Worm (Caenorhabditis elegans) whole organism, L4 larva: ENCODE data around the gene cyp-33C8.

Experiments used
- F10B5.3 ChIP-seq: sonication (generic microtip); optimal IDR thresholded peaks from 2 replicates; lab custom pipeline; 2016; ENCODE audit warnings: mild to moderate bottlenecking, missing genetic modification characterization, missing compliant biosample characterization
- R02D3.7 ChIP-seq: fragments of 150-350 bp; sonication (generic microtip); optimal IDR thresholded peaks from 3 replicates; lab custom pipeline; 2014; ENCODE audit warnings: missing biosample characterization, missing genetic modification characterization
- T26A8.4 ChIP-seq: fragments of 200-800 bp; sonication (Bioruptor generic); IDR thresholded peaks from 2 replicates; pipeline ENCODE4 v1.3.6; 2022; ENCODE audit warnings: missing genetic modification characterization, missing compliant biosample characterization
- Y75B8A.6 ChIP-seq: fragments of 200-800 bp; sonication (Bioruptor generic); IDR thresholded peaks from 2 replicates; pipeline ENCODE4 v1.3.6; 2022; ENCODE audit warnings: missing genetic modification reagents, missing genetic modification characterization, missing compliant biosample characterization
- aha-1 ChIP-seq: fragments of 150-350 bp; peaks from one replicate; lab custom pipeline; 2014; ENCODE audit warnings: missing biosample characterization, missing genetic modification characterization
- arid-1 ChIP-seq: fragments of 200-800 bp; sonication (Bioruptor generic); conservative IDR thresholded peaks from 2 replicates; pipeline ENCODE4 v1.3.6; 2022; ENCODE audit warnings: missing genetic modification reagents, missing genetic modification characterization, missing compliant biosample characterization
- attf-4 ChIP-seq: sonication (generic microtip); optimal IDR thresholded peaks from 3 replicates; lab custom pipeline; 2017; ENCODE audit warnings: missing biosample characterization, missing genetic modification characterization
- cey-2 ChIP-seq: sonication (generic microtip); optimal IDR thresholded peaks from 3 replicates; lab custom pipeline; 2017; ENCODE audit warnings: missing genetic modification characterization, mild to moderate bottlenecking, missing compliant biosample characterization, antibody characterized with exemption, borderline replicate concordance; ENCODE audit not compliant: insufficient read depth
- daf-19 ChIP-seq: fragments of 200-800 bp; sonication (Bioruptor generic); conservative IDR thresholded peaks from 2 replicates; pipeline ENCODE4 v1.3.6; 2022; ENCODE audit warnings: missing genetic modification characterization, missing compliant biosample characterization
- dmd-6 ChIP-seq: fragments of 200-800 bp; sonication (Bioruptor generic); IDR thresholded peaks from 2 replicates; pipeline ENCODE4 v1.3.6; 2022; ENCODE audit warnings: missing genetic modification reagents, missing genetic modification characterization, missing compliant biosample characterization
- dmd-8 ChIP-seq: fragments of 200-800 bp; sonication (Bioruptor generic); IDR thresholded peaks from 2 replicates; pipeline ENCODE4 v1.3.6; 2022; ENCODE audit warnings: missing genetic modification characterization, missing compliant biosample characterization
- duxl-1 ChIP-seq: sonication (generic microtip); optimal IDR thresholded peaks from 2 replicates; lab custom pipeline; 2016; ENCODE audit warnings: mild to moderate bottlenecking, missing genetic modification characterization, moderate library complexity, missing compliant biosample characterization; ENCODE audit not compliant: poor library complexity
- dve-1 ChIP-seq: sonication (generic microtip); optimal IDR thresholded peaks from 2 replicates; lab custom pipeline; 2017; ENCODE audit warnings: antibody characterized with exemption, mild to moderate bottlenecking, missing genetic modification characterization, missing compliant biosample characterization; ENCODE audit not compliant: insufficient read depth
- gei-8 ChIP-seq: fragments of 200-800 bp; sonication (Bioruptor generic); optimal IDR thresholded peaks from 2 replicates; lab custom pipeline; 2018; ENCODE audit warnings: mild to moderate bottlenecking, missing genetic modification characterization, missing compliant biosample characterization
- hif-1 ChIP-seq, 2 experiments: sonication (generic microtip); optimal IDR thresholded peaks; 2 replicates each; lab custom pipeline; 2016 to 2017; ENCODE audit warnings: missing compliant biosample characterization in 2 of 2, missing genetic modification characterization in 2 of 2, missing genetic modification reagents in 2 of 2, missing genotype in 2 of 2, mild to moderate bottlenecking in 1 of 2
- hmg-1.1 ChIP-seq: fragments of 200-800 bp; sonication (Bioruptor generic); IDR thresholded peaks from 2 replicates; pipeline ENCODE4 v1.3.6; 2022; ENCODE audit warnings: missing genetic modification reagents, missing genetic modification characterization, missing compliant biosample characterization
- lin-15B ChIP-seq: fragments of 150-350 bp; sonication (generic microtip); optimal IDR thresholded peaks from 3 replicates; lab custom pipeline; 2014; ENCODE audit warnings: missing biosample characterization, missing genetic modification characterization
- lir-3 ChIP-seq: sonication (generic microtip); optimal IDR thresholded peaks from 2 replicates; lab custom pipeline; 2016; ENCODE audit warnings: mild to moderate bottlenecking, missing genetic modification characterization, missing compliant biosample characterization
- madf-9 ChIP-seq: fragments of 200-800 bp; sonication (Bioruptor generic); conservative IDR thresholded peaks from 2 replicates; pipeline ENCODE4 v1.3.6; 2022; ENCODE audit warnings: missing genetic modification reagents, missing genetic modification characterization, missing compliant biosample characterization
- mes-2 ChIP-seq: sonication (generic microtip); optimal IDR thresholded peaks from 2 replicates; lab custom pipeline; 2016; ENCODE audit warnings: missing genotype, mild to moderate bottlenecking, missing genetic modification characterization, missing compliant biosample characterization; ENCODE audit not compliant: poor library complexity, severe bottlenecking
- mxl-2 ChIP-seq: fragments of 200-800 bp; sonication (Bioruptor generic); conservative IDR thresholded peaks from 2 replicates; pipeline ENCODE4 v1.3.6; 2022; ENCODE audit warnings: missing genetic modification reagents, missing genetic modification characterization, missing compliant biosample characterization
- nhr-102 ChIP-seq: sonication (generic microtip); optimal IDR thresholded peaks from 2 replicates; lab custom pipeline; 2016; ENCODE audit warnings: mild to moderate bottlenecking, missing genetic modification characterization, moderate library complexity, missing compliant biosample characterization
- nhr-111 ChIP-seq: fragments of 200-800 bp; sonication (Bioruptor generic); optimal IDR thresholded peaks from 2 replicates; lab custom pipeline; 2018; ENCODE audit warnings: mild to moderate bottlenecking, missing genetic modification characterization, missing compliant biosample characterization
- nhr-28 ChIP-seq: fragments of 150-350 bp; optimal IDR thresholded peaks from 2 replicates; lab custom pipeline; 2014; ENCODE audit warnings: missing biosample characterization, missing genetic modification characterization
- nhr-77 ChIP-seq: fragments of 150-350 bp; optimal IDR thresholded peaks from 2 replicates; lab custom pipeline; 2014; ENCODE audit warnings: missing biosample characterization, missing genetic modification characterization
- pqm-1 ChIP-seq: sonication (generic microtip); optimal IDR thresholded peaks from 2 replicates; lab custom pipeline; 2017; ENCODE audit warnings: missing biosample characterization, missing genetic modification characterization
- saeg-2 ChIP-seq: fragments of 200-800 bp; sonication (Bioruptor generic); IDR thresholded peaks from 2 replicates; pipeline ENCODE4 v1.3.6; 2022; ENCODE audit warnings: missing genetic modification reagents, missing genetic modification characterization, missing compliant biosample characterization
- sdz-12 ChIP-seq: fragments of 200-800 bp; sonication (Bioruptor generic); optimal IDR thresholded peaks from 2 replicates; lab custom pipeline; 2018; ENCODE audit warnings: mild to moderate bottlenecking, missing genetic modification characterization, missing compliant biosample characterization
- spr-1 ChIP-seq: sonication (generic microtip); optimal IDR thresholded peaks from 2 replicates; lab custom pipeline; 2016; ENCODE audit warnings: mild to moderate bottlenecking, missing genetic modification characterization, missing compliant biosample characterization
- unc-130 ChIP-seq: sonication (generic microtip); optimal IDR thresholded peaks from 2 replicates; lab custom pipeline; 2016; ENCODE audit warnings: missing genetic modification reagents, missing genetic modification characterization, missing compliant biosample characterization
- unc-62 ChIP-seq, 3 experiments: fragments of 150-350 bp in 1 of 3; sonication (generic microtip); optimal IDR thresholded peaks in 2 of 3; peaks in 1 of 3; 1 replicate in 1 of 3; 2 replicates in 2 of 3; lab custom pipeline; 2014 to 2017; ENCODE audit warnings: missing biosample characterization in 3 of 3, missing genetic modification characterization in 3 of 3, missing genetic modification reagents in 3 of 3, missing genotype in 1 of 3
- zip-2 ChIP-seq: fragments of 150-350 bp; optimal IDR thresholded peaks from 2 replicates; lab custom pipeline; 2014; ENCODE audit warnings: missing biosample characterization, missing genetic modification characterization
- ztf-11 ChIP-seq: fragments of 150-350 bp; optimal IDR thresholded peaks from 2 replicates; lab custom pipeline; 2014; ENCODE audit warnings: missing biosample characterization, missing genetic modification characterization

Gene cyp-33C8

DNA sequence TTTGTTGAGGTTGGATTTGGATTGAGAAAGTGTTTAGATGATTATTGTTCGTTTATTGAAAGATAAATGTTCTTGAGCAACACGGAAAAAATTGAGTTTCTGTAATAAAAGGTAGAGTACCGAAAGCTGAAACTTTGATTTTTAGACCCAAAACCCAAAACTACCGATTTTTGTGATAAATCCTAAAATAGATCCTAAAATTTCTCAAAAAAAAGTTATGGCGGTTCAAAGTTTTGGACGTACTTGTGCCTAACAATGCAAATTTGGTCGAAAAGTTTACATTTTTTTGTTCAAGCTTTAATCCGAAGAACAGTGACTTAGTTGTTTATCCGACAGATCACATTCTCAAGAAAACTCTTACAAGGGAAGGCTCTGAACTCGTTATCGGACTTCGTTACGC, 43.9 kb upstream of the cyp-33C8 start, which contains the start of gene nhr-185:
TSS of gene nhr-185 (minus strand) at position 101 of the 400 bp plus-strand sequence.
- TF ChIP-seq R02D3.7 (no peak), unc-62 (GFP tag; optimal IDR thresholded peaks at IDR 0.05 in 1 of 2; lab: Kevin White, UChicago) (peak in 1 of 2 experiments; percentile 80), unc-62 (tag; optimal IDR thresholded peaks at IDR 0.05; lab: Kevin White, UChicago) (no peak)

DNA sequence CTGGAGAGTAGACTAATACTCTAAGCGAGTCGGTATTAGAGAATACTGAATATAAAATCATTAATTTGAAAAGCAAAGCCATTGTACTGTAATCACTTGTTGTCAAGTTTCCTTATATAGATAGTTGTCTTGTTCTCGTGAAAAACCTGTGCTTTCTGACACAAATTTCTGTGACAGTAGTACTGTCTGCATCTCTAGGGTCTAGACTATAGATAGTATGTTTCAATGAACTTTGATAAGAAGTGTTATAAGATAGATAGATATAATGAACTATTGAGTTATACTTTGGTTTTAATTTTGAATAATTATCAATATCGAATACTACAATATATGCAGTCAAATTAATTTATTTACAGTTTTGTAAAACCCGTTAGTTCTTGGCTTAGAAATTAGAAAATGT, 40.6 kb upstream of the cyp-33C8 start, which contains the start of gene ugt-32:
TSS of gene ugt-32 (minus strand) at position 82 of the 400 bp plus-strand sequence.
- TF ChIP-seq gei-8 (no peak), dve-1 (no peak), nhr-28 (tag; lab: Kevin White, UChicago) (peak; percentile 78), cey-2 (tag; lab: Kevin White, UChicago) (no peak), T26A8.4 (GFP tag; lab: Robert Waterston, UW) (no peak), pqm-1 (peak; percentile 45), lir-3 (tag; lab: Kevin White, UChicago) (no peak)
- TF ChIP-seq, all 104 proteins: peak for 2

DNA sequence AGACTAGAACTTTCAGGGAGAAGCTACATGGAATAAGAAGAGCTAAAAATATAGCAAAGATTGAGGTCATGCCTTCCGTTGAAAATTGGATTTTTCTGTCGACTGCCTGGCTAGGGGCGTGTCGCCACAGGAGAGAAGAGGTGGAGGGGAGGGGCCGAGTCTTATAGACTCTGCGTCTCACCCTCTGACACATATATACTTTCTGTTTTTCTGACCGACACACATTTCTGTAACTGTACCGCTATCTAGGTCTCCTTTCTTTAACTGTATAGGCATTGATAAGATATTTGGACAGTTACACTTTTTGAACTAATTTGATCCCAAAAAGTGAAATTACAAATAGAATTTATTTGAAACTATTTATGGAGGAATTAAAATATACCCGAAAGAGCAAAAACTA, 38.1 kb upstream of the cyp-33C8 start:
- TF ChIP-seq ztf-11 (tag; lab: Kevin White, UChicago): no peak
- TF ChIP-seq duxl-1: peak; percentile 70
- no peak for TF ChIP-seq daf-19 (GFP tag; lab: Robert Waterston, UW)
- peak; percentile 60 for TF ChIP-seq nhr-102 (tag; lab: Kevin White, UChicago)
- TF ChIP-seq madf-9 (GFP tag; lab: Robert Waterston, UW): no peak
- no peak for TF ChIP-seq dmd-8 (GFP tag; lab: Robert Waterston, UW)
- no peak for TF ChIP-seq spr-1 (tag; lab: Kevin White, UChicago)
- TF ChIP-seq unc-130 (GFP tag; lab: Kevin White, UChicago): no peak
- no peak for TF ChIP-seq Y75B8A.6 (GFP tag; lab: Robert Waterston, UW)
- no peak for TF ChIP-seq attf-4 (tag; lab: Kevin White, UChicago)
- TF ChIP-seq pqm-1: peak; percentile 18
- TF ChIP-seq dmd-6 (GFP tag; lab: Robert Waterston, UW): peak; percentile 63
- TF ChIP-seq lin-15B (tag; lab: Kevin White, UChicago): no peak
- TF ChIP-seq hif-1 (tag; optimal IDR thresholded peaks at IDR 0.05; lab: Kevin White, UChicago): no peak
- no peak for TF ChIP-seq zip-2

DNA sequence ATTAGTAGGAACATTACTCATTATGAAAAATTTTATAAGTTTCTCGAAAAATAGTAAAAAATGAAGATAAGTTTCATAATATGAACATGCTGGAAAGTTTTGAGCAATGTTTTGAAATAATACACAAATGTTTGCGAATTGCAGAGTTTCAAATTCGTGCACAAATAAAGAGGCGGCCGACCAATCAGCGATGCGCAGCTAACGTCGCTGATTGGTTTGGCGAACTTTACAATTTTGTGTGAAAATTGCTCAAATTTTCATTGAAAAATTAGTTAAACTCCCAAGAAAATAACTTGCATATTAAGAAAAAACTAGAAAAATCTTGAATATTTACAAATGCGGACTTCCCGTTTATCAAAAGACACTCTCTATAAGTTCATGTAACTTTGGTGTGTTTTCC, 29.3 kb upstream of the cyp-33C8 start:
- no peak for TF ChIP-seq sdz-12 (GFP tag; lab: Kevin White, UChicago)

DNA sequence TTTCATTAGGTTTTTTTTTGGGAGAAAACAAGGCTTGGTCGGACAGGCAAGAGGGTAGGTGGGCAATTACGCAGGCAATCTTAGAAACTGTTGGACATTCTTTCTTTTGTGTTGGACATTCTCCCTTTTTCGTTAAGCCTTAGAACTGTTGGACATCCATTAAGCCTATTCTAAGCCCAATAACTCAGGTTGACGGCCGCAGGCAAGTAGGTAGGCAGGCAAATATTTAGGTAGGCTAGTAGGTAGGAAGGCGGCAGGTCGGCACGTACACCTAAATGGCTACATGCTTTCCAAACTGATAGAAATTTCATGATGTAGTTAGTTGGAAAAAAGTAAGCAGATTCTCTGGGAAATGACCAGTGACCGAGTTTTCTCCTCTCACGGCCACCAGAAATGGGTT, 28.8 kb upstream of the cyp-33C8 start:
- TF ChIP-seq unc-62 (GFP tag; optimal IDR thresholded peaks at IDR 0.05 in 1 of 2; lab: Kevin White, UChicago) (peak in 1 of 2 experiments; percentile 95), unc-62 (tag; optimal IDR thresholded peaks at IDR 0.05; lab: Kevin White, UChicago) (no peak), mes-2 (no peak)

DNA sequence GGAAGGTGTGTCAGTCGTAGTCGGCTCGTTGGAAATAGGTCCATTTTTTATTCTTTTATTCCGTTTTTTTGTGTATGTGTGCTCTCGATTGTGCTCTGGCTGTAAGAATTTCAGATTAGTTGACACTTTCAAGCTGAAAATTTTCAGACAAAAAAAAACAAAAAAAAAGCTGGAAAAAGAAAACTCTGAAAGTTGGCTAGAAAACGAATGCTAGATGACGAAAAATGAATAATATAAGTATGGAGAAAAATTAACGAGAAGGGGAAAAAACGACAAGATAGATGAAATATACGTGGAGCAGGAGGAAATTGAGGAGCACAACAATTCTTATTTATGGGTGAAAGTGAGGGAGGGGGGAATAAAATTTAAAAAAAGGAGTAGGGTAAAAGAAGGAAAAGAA, 28.3 kb upstream of the cyp-33C8 start, which contains the start of gene H10D18.5:
TSS of gene H10D18.5 (minus strand) at position 101 of the 400 bp plus-strand sequence.
- no peak for TF ChIP-seq mxl-2 (GFP tag; lab: Robert Waterston, UW)
- TF ChIP-seq saeg-2 (GFP tag; lab: Robert Waterston, UW): no peak

DNA sequence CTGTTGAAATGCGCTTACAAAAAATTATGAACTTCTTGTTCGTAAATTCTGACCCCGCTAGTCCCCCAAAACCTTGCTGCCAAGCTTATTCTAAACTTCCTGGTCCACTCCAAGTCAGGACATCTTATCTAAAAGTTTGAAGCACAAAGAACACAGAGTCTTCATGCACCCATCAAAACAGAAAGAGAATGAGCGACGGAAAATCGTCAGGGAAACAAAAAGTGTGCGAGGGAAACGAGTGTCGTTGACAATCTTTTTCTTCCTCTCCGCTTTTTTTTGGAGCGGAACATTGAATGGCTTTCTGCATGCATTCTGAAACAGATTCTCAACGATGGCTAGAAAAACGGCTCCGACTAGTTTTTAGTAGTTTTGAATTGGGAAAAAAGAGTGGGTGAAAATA, 21.8 kb upstream of the cyp-33C8 start:
- no peak for TF ChIP-seq F10B5.3 (tag; lab: Kevin White, UChicago)
- TF ChIP-seq nhr-111 (GFP tag; lab: Kevin White, UChicago): no peak
- no peak for TF ChIP-seq Y75B8A.6 (GFP tag; lab: Robert Waterston, UW)
- no peak for TF ChIP-seq arid-1
- no peak for TF ChIP-seq nhr-77
- TF ChIP-seq hmg-1.1 (GFP tag; lab: Robert Waterston, UW): no peak
- peak; percentile 97 for TF ChIP-seq aha-1
